Worm (Caenorhabditis elegans): ENCODE measurements around the gene shc-2.

ce11 chrII:5022381-5022855, 53.5 kb downstream of the shc-2 start, which contains the start of the genes nsy-1 and F59A6.13:
- TF ChIP-seq him-1 (tag; optimal IDR thresholded peaks at IDR 0.05): no peak
- TF ChIP-seq dao-5 (tag; optimal IDR thresholded peaks at IDR 0.05): no peak

All from whole organism, L4/young adult.